Worm (Caenorhabditis elegans) whole organism, early embryonic: ENCODE data around the gene sams-4.

ENCODE experiments used
- B0310.2 ChIP-seq: sonication (generic microtip); optimal IDR thresholded peaks from 2 replicates; lab custom pipeline; 2016; ENCODE audit warnings: mild to moderate bottlenecking, missing genetic modification characterization, missing compliant biosample characterization
- F13C5.2 ChIP-seq: sonication (generic microtip); optimal IDR thresholded peaks from 2 replicates; lab custom pipeline; 2017; ENCODE audit warnings: mild to moderate bottlenecking, missing genetic modification characterization, inconsistent platforms, missing compliant biosample characterization
- aly-1 ChIP-seq: sonication (generic microtip); optimal IDR thresholded peaks from 2 replicates; lab custom pipeline; 2016; ENCODE audit warnings: missing genetic modification characterization, missing compliant biosample characterization
- ama-1 ChIP-seq: fragments of 150-350 bp; optimal IDR thresholded peaks from 2 replicates; lab custom pipeline; 2014
- ets-7 ChIP-seq: sonication (generic microtip); optimal IDR thresholded peaks from 2 replicates; lab custom pipeline; 2016; ENCODE audit warnings: missing genotype, missing genetic modification characterization, missing compliant biosample characterization
- hmbx-1 ChIP-seq: sonication (generic microtip); optimal IDR thresholded peaks from 2 replicates; lab custom pipeline; 2016; ENCODE audit warnings: mild to moderate bottlenecking, missing genetic modification characterization, missing compliant biosample characterization
- pes-1 ChIP-seq: fragments of 200-800 bp; sonication (Bioruptor generic); IDR thresholded peaks from 2 replicates; pipeline ENCODE4 v1.3.6; 2022; ENCODE audit warnings: missing genetic modification reagents, missing genetic modification characterization, missing compliant biosample characterization
- tbx-11 ChIP-seq: fragments of 200-800 bp; sonication (Bioruptor generic); IDR thresholded peaks from 2 replicates; pipeline ENCODE4 v1.3.6; 2022; ENCODE audit warnings: missing genetic modification characterization, missing compliant biosample characterization
- tbx-37 ChIP-seq: fragments of 200-800 bp; sonication (Bioruptor generic); conservative IDR thresholded peaks from 2 replicates; pipeline ENCODE4 v1.3.6; 2022; ENCODE audit warnings: missing genetic modification reagents, missing genetic modification characterization, missing compliant biosample characterization
- tra-4 ChIP-seq: sonication (generic microtip); optimal IDR thresholded peaks from 2 replicates; lab custom pipeline; 2017; ENCODE audit warnings: missing genetic modification characterization, missing compliant biosample characterization

DNA sequence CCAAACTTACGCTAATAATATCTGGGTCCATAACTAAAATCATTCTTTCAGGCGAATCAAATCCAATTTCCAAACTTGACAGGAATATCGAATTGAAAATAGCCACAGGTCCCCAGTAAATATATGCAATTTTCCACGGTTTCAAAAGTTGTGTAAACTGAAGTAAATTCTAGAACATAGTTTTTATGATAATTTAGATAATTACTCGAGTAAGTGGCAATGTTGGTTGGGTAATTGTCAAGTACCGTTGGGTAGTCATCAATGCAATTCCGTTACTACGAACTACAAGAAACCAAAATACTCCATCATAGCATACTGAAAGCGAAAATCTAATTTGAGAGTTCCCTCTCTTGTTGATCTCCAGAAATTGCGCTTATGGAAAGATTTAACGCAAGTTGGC lies 23.2 kb upstream of the sams-4 start:
- TF ChIP-seq tbx-11 (GFP tag; lab: Robert Waterston, UW) (no peak), pes-1 (GFP tag; lab: Robert Waterston, UW) (no peak), tbx-37 (no peak), ama-1 (lab: Kevin White, UChicago) (no peak), B0310.2 (no peak), tra-4 (no peak), hmbx-1 (no peak), F13C5.2 (tag; lab: Kevin White, UChicago) (no peak), ets-7 (no peak), aly-1 (tag; lab: Kevin White, UChicago) (no peak)
